Worm (Caenorhabditis elegans) whole organism, mixed stage, embryonic: Measurements from ENCODE around the gene T22F3.12.
"Not testable (repeated sequence)": the region's sequence is repeated elsewhere in the genome, so short reads cannot be mapped to it uniquely, and the experiment has no call there.

Source experiments
- bed-3 ChIP-seq: fragments of 200-800 bp; sonication (Bioruptor generic); optimal IDR thresholded peaks from 3 replicates; lab custom pipeline; 2018; ENCODE audit warnings: mild to moderate bottlenecking, missing genetic modification characterization, moderate library complexity, missing compliant biosample characterization
- ceh-39 ChIP-seq: fragments of 150-350 bp; optimal IDR thresholded peaks from 2 replicates; lab custom pipeline; 2014; ENCODE audit warnings: missing biosample characterization, missing genetic modification characterization
- ceh-83 ChIP-seq: fragments of 200-800 bp; sonication (Bioruptor generic); optimal IDR thresholded peaks from 2 replicates; lab custom pipeline; 2018; ENCODE audit warnings: mild to moderate bottlenecking, missing genetic modification characterization, missing compliant biosample characterization
- ces-1 ChIP-seq: fragments of 150-350 bp; optimal IDR thresholded peaks from 2 replicates; lab custom pipeline; 2014; ENCODE audit warnings: missing biosample characterization, missing genetic modification reagents, missing genetic modification characterization
- drap-1 ChIP-seq: fragments of 200-800 bp; sonication (Bioruptor generic); optimal IDR thresholded peaks from 3 replicates; lab custom pipeline; 2018; ENCODE audit warnings: mild to moderate bottlenecking, missing genetic modification characterization, missing compliant biosample characterization
- elt-1 ChIP-seq: sonication (generic microtip); optimal IDR thresholded peaks from 2 replicates; lab custom pipeline; 2017; ENCODE audit warnings: missing genetic modification characterization, mild to moderate bottlenecking, missing compliant biosample characterization, antibody characterized with exemption, moderate library complexity, borderline replicate concordance; ENCODE audit not compliant: insufficient read depth
- elt-3 ChIP-seq: fragments of 150-350 bp; optimal IDR thresholded peaks from 2 replicates; lab custom pipeline; 2014; ENCODE audit warnings: missing biosample characterization, missing genetic modification characterization
- flh-1 ChIP-seq: fragments of 200-800 bp; sonication (Bioruptor generic); optimal IDR thresholded peaks from 2 replicates; lab custom pipeline; 2018; ENCODE audit warnings: mild to moderate bottlenecking, missing genetic modification characterization, moderate library complexity, missing compliant biosample characterization
- ham-2 ChIP-seq: fragments of 200-800 bp; sonication (Bioruptor generic); optimal IDR thresholded peaks from 2 replicates; lab custom pipeline; 2018; ENCODE audit warnings: mild to moderate bottlenecking, missing genetic modification characterization, missing compliant biosample characterization
- lin-32 ChIP-seq: fragments of 200-800 bp; sonication (Bioruptor generic); optimal IDR thresholded peaks from 2 replicates; lab custom pipeline; 2018; ENCODE audit warnings: mild to moderate bottlenecking, missing genetic modification characterization, missing compliant biosample characterization
- lsy-2 ChIP-seq: fragments of 150-350 bp; optimal IDR thresholded peaks from 2 replicates; lab custom pipeline; 2014; ENCODE audit warnings: missing biosample characterization, missing genetic modification characterization
- mep-1 ChIP-seq: fragments of 150-350 bp; optimal IDR thresholded peaks from 2 replicates; lab custom pipeline; 2017; ENCODE audit warnings: missing biosample characterization, missing genetic modification reagents, missing genetic modification characterization, inconsistent platforms
- mls-2 ChIP-seq: sonication (generic microtip); optimal IDR thresholded peaks from 2 replicates; lab custom pipeline; 2016; ENCODE audit warnings: mild to moderate bottlenecking, missing genetic modification characterization, moderate library complexity, missing compliant biosample characterization
- nhr-12 ChIP-seq: fragments of 150-350 bp; optimal IDR thresholded peaks from 2 replicates; lab custom pipeline; 2014; ENCODE audit warnings: missing biosample characterization, missing genetic modification characterization
- nhr-2 ChIP-seq: fragments of 150-350 bp; optimal IDR thresholded peaks from 2 replicates; lab custom pipeline; 2014; ENCODE audit warnings: missing biosample characterization, missing genetic modification characterization
- nhr-76 ChIP-seq: sonication (generic microtip); optimal IDR thresholded peaks from 2 replicates; lab custom pipeline; 2017; ENCODE audit warnings: missing biosample characterization, missing genetic modification characterization
- sem-2 ChIP-seq: fragments of 200-800 bp; sonication (Bioruptor generic); optimal IDR thresholded peaks from 2 replicates; lab custom pipeline; 2018; ENCODE audit warnings: mild to moderate bottlenecking, missing genetic modification characterization, missing compliant biosample characterization
- snpc-4 ChIP-seq: fragments of 150-350 bp; optimal IDR thresholded peaks from 2 replicates; lab custom pipeline; 2014; ENCODE audit warnings: missing biosample characterization, missing genetic modification characterization
- sptf-1 ChIP-seq: sonication (generic microtip); optimal IDR thresholded peaks from 2 replicates; lab custom pipeline; 2017; ENCODE audit warnings: mild to moderate bottlenecking, missing genetic modification characterization, moderate library complexity, missing compliant biosample characterization
- tbx-8 ChIP-seq: fragments of 200-800 bp; sonication (Bioruptor generic); optimal IDR thresholded peaks from 2 replicates; lab custom pipeline; 2018; ENCODE audit warnings: mild to moderate bottlenecking, missing genetic modification characterization, moderate library complexity, missing compliant biosample characterization
- unc-120 ChIP-seq: sonication (generic microtip); optimal IDR thresholded peaks from 2 replicates; lab custom pipeline; 2017; ENCODE audit warnings: missing genetic modification characterization, missing compliant biosample characterization; ENCODE audit not compliant: poor library complexity, severe bottlenecking
- unc-39 ChIP-seq: fragments of 150-350 bp; optimal IDR thresholded peaks from 2 replicates; lab custom pipeline; 2014; ENCODE audit warnings: missing biosample characterization, missing genetic modification characterization
- zip-8 ChIP-seq: fragments of 150-350 bp; optimal IDR thresholded peaks from 2 replicates; lab custom pipeline; 2014; ENCODE audit warnings: missing biosample characterization, missing genetic modification characterization
- ztf-11 ChIP-seq: fragments of 150-350 bp; optimal IDR thresholded peaks from 2 replicates; lab custom pipeline; 2014; ENCODE audit warnings: missing biosample characterization, missing genetic modification characterization

The T22F3.12 gene

ce11 chrV:3578813-3579212 is 13.2 kb downstream of the T22F3.12 start, which contains the start of gene pygl-1:
Gene pygl-1 (plus strand): TSS chrV:3579023.
- peak; percentile 85 for TF ChIP-seq lsy-2 (tag; lab: Kevin White, UChicago)
- TF ChIP-seq ces-1 (GFP tag; lab: Kevin White, UChicago), result no peak

ce11 chrV:3575759-3576158 is 16.2 kb downstream of the T22F3.12 start, which contains the start of gene grl-27:
Gene grl-27 (minus strand): TSS chrV:3575859.
- TF ChIP-seq ztf-11 (tag; lab: Kevin White, UChicago), result no peak

- not testable (repeated sequence) for TF ChIP-seq mep-1; ham-2; sem-2 (GFP tag; lab: Kevin White, UChicago)
These were observed 19.6 kb downstream of the T22F3.12 start, which contains the start of gene F40C5.1 for ce11 chrV:3572408-3572807. Gene F40C5.1 (plus strand): TSS chrV:3572708.

ce11 chrV:3570695-3571094 is 21.3 kb downstream of the T22F3.12 start, which contains the start of gene F40C5.2:
Gene F40C5.2 (plus strand): TSS chrV:3570995.
- not testable (repeated sequence) for TF ChIP-seq unc-120 (tag; lab: Kevin White, UChicago); bed-3 (GFP tag; lab: Kevin White, UChicago); elt-1

ce11 chrV:3564335-3564734 is 27.7 kb downstream of the T22F3.12 start, which contains the start of gene T24A6.17:
Gene T24A6.17 (minus strand): TSS chrV:3564435.
- not testable (repeated sequence) for TF ChIP-seq tbx-8 (GFP tag; lab: Kevin White, UChicago); mep-1; mls-2 (tag; lab: Kevin White, UChicago)

ce11 chrV:3562824-3563223 is 29.2 kb downstream of the T22F3.12 start, which contains the start of gene T24A6.16:
Gene T24A6.16 (minus strand): TSS chrV:3562924.
- not testable (repeated sequence) for TF ChIP-seq tbx-8 (GFP tag; lab: Kevin White, UChicago); unc-39; flh-1 (GFP tag; lab: Kevin White, UChicago)

ce11 chrV:3558744-3559143 is 33.3 kb downstream of the T22F3.12 start, which contains the start of gene T24A6.1:
Gene T24A6.1 (plus strand): TSS chrV:3559044.
- not testable (repeated sequence) for TF ChIP-seq lin-32; nhr-2; ces-1 (GFP tag; lab: Kevin White, UChicago)

ce11 chrV:3557422-3557821 is 34.6 kb downstream of the T22F3.12 start, which contains the start of gene grl-31:
Gene grl-31 (minus strand): TSS chrV:3557778.
- TF ChIP-seq snpc-4 (tag; lab: Kevin White, UChicago), result no peak
- TF ChIP-seq flh-1 (GFP tag; lab: Kevin White, UChicago), result no peak
- TF ChIP-seq sptf-1, result no peak
- no peak for TF ChIP-seq lin-32
- TF ChIP-seq nhr-76, result no peak
- no peak for TF ChIP-seq drap-1 (GFP tag; lab: Kevin White, UChicago)
- TF ChIP-seq mls-2 (tag; lab: Kevin White, UChicago), result no peak
- no peak for TF ChIP-seq tbx-8 (GFP tag; lab: Kevin White, UChicago)
- no peak for TF ChIP-seq nhr-12 (tag; lab: Kevin White, UChicago)
- TF ChIP-seq ceh-39 (tag; lab: Kevin White, UChicago), result no peak
- no peak for TF ChIP-seq zip-8 (tag; lab: Kevin White, UChicago)
- no peak for TF ChIP-seq elt-3 (tag; lab: Kevin White, UChicago)
- no peak for TF ChIP-seq ceh-83 (GFP tag; lab: Kevin White, UChicago)
- no peak for TF ChIP-seq sem-2 (GFP tag; lab: Kevin White, UChicago)
- no peak for TF ChIP-seq bed-3 (GFP tag; lab: Kevin White, UChicago)
- no peak for TF ChIP-seq mep-1
